Fruit fly (Drosophila melanogaster) whole organism, embryonic: ENCODE results near the gene CG15517.

Source experiments
- Abd-B ChIP-seq: fragments of 200-800 bp; sonication (Bioruptor generic); optimal IDR thresholded peaks from 2 replicates; lab custom pipeline; 2018; ENCODE audit warnings: missing biosample characterization, mild to moderate bottlenecking, missing genetic modification characterization, moderate library complexity
- Atf3 ChIP-seq: fragments of 200-800 bp; sonication (Bioruptor generic); optimal IDR thresholded peaks from 3 replicates; lab custom pipeline; 2016; ENCODE audit warnings: missing biosample characterization, missing genetic modification characterization
- Blimp-1 ChIP-seq: fragments of 200-800 bp; sonication (Bioruptor generic); optimal IDR thresholded peaks from 3 replicates; lab custom pipeline; 2018; ENCODE audit warnings: missing biosample characterization, missing genetic modification characterization, mild to moderate bottlenecking, moderate library complexity, missing genetic modification reagents
- CG11560 ChIP-seq: fragments of 200-800 bp; sonication (Bioruptor generic); IDR thresholded peaks from 3 replicates; pipeline ENCODE4 v1.3.6; 2022; ENCODE audit warnings: missing biosample characterization, missing genetic modification characterization
- CG12744 ChIP-seq: fragments of 200-800 bp; sonication (Bioruptor generic); optimal IDR thresholded peaks from 2 replicates; lab custom pipeline; 2016; ENCODE audit warnings: missing biosample characterization, missing genetic modification characterization
- CG12769 ChIP-seq: fragments of 200-800 bp; sonication (Bioruptor generic); optimal IDR thresholded peaks from 2 replicates; lab custom pipeline; 2019; ENCODE audit warnings: missing biosample characterization, mild to moderate bottlenecking, missing genetic modification characterization, moderate library complexity
- CG12942 ChIP-seq: fragments of 200-800 bp; sonication (Bioruptor generic); optimal IDR thresholded peaks from 3 replicates; lab custom pipeline; 2016; ENCODE audit warnings: missing biosample characterization, missing genetic modification characterization
- CG15073 ChIP-seq: fragments of 200-800 bp; sonication (Bioruptor generic); optimal IDR thresholded peaks from 2 replicates; lab custom pipeline; 2016; ENCODE audit warnings: missing biosample characterization, missing genetic modification characterization
- CG17612 ChIP-seq: fragments of 200-800 bp; sonication (Bioruptor generic); IDR thresholded peaks from 2 replicates; pipeline ENCODE4 v1.3.6; 2022; ENCODE audit warnings: missing biosample characterization, missing genetic modification characterization
- CG17829 ChIP-seq: fragments of 200-800 bp; optimal IDR thresholded peaks from 2 replicates; lab custom pipeline; 2019; ENCODE audit warnings: missing biosample characterization, mild to moderate bottlenecking, missing genetic modification characterization, moderate library complexity
- CG6854 ChIP-seq: fragments of 200-800 bp; sonication (Bioruptor generic); optimal IDR thresholded peaks from 3 replicates; lab custom pipeline; 2017; ENCODE audit warnings: missing biosample characterization, mild to moderate bottlenecking, missing genetic modification characterization
- CG7372 ChIP-seq: fragments of 200-800 bp; sonication (Bioruptor generic); IDR thresholded peaks from 2 replicates; pipeline ENCODE4 v1.3.6; 2022; ENCODE audit warnings: missing biosample characterization, missing genetic modification characterization
- CG8765 ChIP-seq: fragments of 200-800 bp; sonication (Bioruptor generic); IDR thresholded peaks from 2 replicates; pipeline ENCODE4 v1.3.6; 2022; ENCODE audit warnings: missing biosample characterization, missing genetic modification characterization
- CG8944 ChIP-seq: fragments of 200-800 bp; sonication (Bioruptor generic); optimal IDR thresholded peaks from 3 replicates; lab custom pipeline; 2016; ENCODE audit warnings: missing biosample characterization, missing genetic modification characterization
- CG9817 ChIP-seq: fragments of 200-800 bp; sonication (Bioruptor generic); optimal IDR thresholded peaks from 2 replicates; lab custom pipeline; 2018; ENCODE audit warnings: missing biosample characterization, mild to moderate bottlenecking, missing genetic modification characterization, moderate library complexity
- Eip74EF ChIP-seq, 2 experiments: fragments of 200-800 bp in 1 of 2; fragments of >200 bp in 1 of 2; sonication (Bioruptor generic) in 1 of 2; optimal IDR thresholded peaks; 2 replicates each; lab custom pipeline; 2017 to 2019; ENCODE audit warnings: missing biosample characterization in 2 of 2, missing genetic modification characterization in 2 of 2, mild to moderate bottlenecking in 1 of 2, moderate library complexity in 1 of 2
- Ets97D ChIP-seq: fragments of 200-800 bp; sonication (Bioruptor generic); optimal IDR thresholded peaks from 3 replicates; lab custom pipeline; 2016; ENCODE audit warnings: missing biosample characterization, missing genetic modification characterization
- MBD-R2 ChIP-seq: fragments of 200-800 bp; sonication (Bioruptor generic); IDR thresholded peaks from 2 replicates; pipeline ENCODE4 v1.3.6; 2022; ENCODE audit warnings: missing biosample characterization, missing genetic modification characterization
- PHDP ChIP-seq: fragments of 200-800 bp; sonication (Bioruptor generic); optimal IDR thresholded peaks from 3 replicates; lab custom pipeline; 2018; ENCODE audit warnings: missing biosample characterization, mild to moderate bottlenecking, missing genetic modification characterization, moderate library complexity
- crol ChIP-seq: fragments of 200-800 bp; sonication (Bioruptor generic); IDR thresholded peaks from 2 replicates; pipeline ENCODE4 v1.3.6; 2022; ENCODE audit warnings: missing biosample characterization, missing genetic modification characterization
- dmrt99B ChIP-seq: fragments of 200-800 bp; sonication (Bioruptor generic); optimal IDR thresholded peaks from 2 replicates; lab custom pipeline; 2018; ENCODE audit warnings: missing biosample characterization, mild to moderate bottlenecking, missing genetic modification characterization, moderate library complexity
- emc ChIP-seq: fragments of 200-800 bp; sonication (Bioruptor generic); optimal IDR thresholded peaks from 2 replicates; lab custom pipeline; 2016; ENCODE audit warnings: missing biosample characterization, missing genetic modification characterization
- lab ChIP-seq: fragments of 200-800 bp; sonication (Bioruptor generic); optimal IDR thresholded peaks from 3 replicates; lab custom pipeline; 2017; ENCODE audit warnings: missing biosample characterization, missing genetic modification characterization, mild to moderate bottlenecking, moderate library complexity, missing genetic modification reagents
- nerfin-2 ChIP-seq: fragments of 200-800 bp; sonication (Bioruptor generic); IDR thresholded peaks from 2 replicates; pipeline ENCODE4 v1.3.6; 2022; ENCODE audit warnings: missing biosample characterization, missing genetic modification characterization; ENCODE audit not compliant: partially characterized antibody
- sim ChIP-seq: fragments of 200-800 bp; sonication (Bioruptor generic); IDR thresholded peaks from 2 replicates; pipeline ENCODE4 v1.3.6; 2022; ENCODE audit warnings: missing biosample characterization, missing genetic modification characterization
- sug ChIP-seq: fragments of 200-800 bp; optimal IDR thresholded peaks from 2 replicates; lab custom pipeline; 2019; ENCODE audit warnings: missing biosample characterization, mild to moderate bottlenecking, missing genetic modification characterization, moderate library complexity
- trem ChIP-seq: fragments of 200-800 bp; optimal IDR thresholded peaks from 3 replicates; lab custom pipeline; 2019; ENCODE audit warnings: missing biosample characterization, mild to moderate bottlenecking, missing genetic modification characterization, moderate library complexity
- ttk ChIP-seq: fragments of 200-800 bp; sonication (Bioruptor generic); IDR thresholded peaks from 2 replicates; pipeline ENCODE4 v2.1.2; 2022; ENCODE audit warnings: missing biosample characterization, missing genetic modification characterization
- tup ChIP-seq: fragments of 200-800 bp; sonication (Bioruptor generic); optimal IDR thresholded peaks from 2 replicates; lab custom pipeline; 2016; ENCODE audit warnings: missing biosample characterization, mild to moderate bottlenecking, missing genetic modification characterization, moderate library complexity
- wor ChIP-seq: fragments of 200-800 bp; sonication (Bioruptor generic); IDR thresholded peaks from 2 replicates; pipeline ENCODE4 v1.3.6; 2022; ENCODE audit warnings: missing biosample characterization, missing genetic modification characterization

Gene CG15517

DNA sequence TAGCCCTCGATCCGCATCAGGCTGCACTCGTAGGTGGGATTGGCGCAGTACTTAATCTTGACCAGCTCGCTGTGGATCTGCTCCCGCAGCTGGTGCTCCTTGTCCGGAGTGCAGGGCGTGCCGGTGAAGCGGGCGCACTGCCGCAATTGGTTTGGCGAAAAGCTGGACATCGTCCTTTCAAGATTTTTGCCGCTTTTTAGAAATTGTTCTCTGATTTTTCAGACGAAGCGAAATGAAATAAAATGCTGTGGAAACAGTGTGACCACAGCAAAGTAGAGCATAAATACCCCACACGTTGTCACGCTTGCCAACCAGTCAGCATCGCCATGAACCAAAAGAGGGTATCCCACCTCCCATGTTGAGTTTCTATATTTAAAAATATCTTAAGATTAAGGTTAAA, 46.4 kb downstream of the CG15517 start, which contains the start of gene dgt1 (continued):
- TF ChIP-seq Blimp-1 (GFP tag; lab: Kevin White, UChicago) (no peak), Atf3 (GFP tag; lab: Kevin White, UChicago) (no peak), CG8944 (GFP tag; lab: Kevin White, UChicago) (no peak), Eip74EF (GFP tag; optimal IDR thresholded peaks at IDR 0.05; lab: Kevin White, UChicago) (no peak), crol (GFP tag; lab: Robert Waterston, UW) (no peak), CG17829 (tag; lab: Kevin White, UChicago) (peak; percentile 41), lab (GFP tag; lab: Kevin White, UChicago) (no peak), nerfin-2 (GFP tag; lab: Robert Waterston, UW) (no peak), Ets97D (peak; percentile 43), PHDP (tag; lab: Kevin White, UChicago) (no peak), wor (GFP tag; lab: Robert Waterston, UW) (no peak), CG12744 (GFP tag; lab: Kevin White, UChicago) (no peak), CG8765 (no peak), CG12942 (GFP tag; lab: Kevin White, UChicago) (no peak), CG15073 (GFP tag; lab: Kevin White, UChicago) (no peak), Abd-B (GFP tag; lab: Kevin White, UChicago) (no peak), emc (GFP tag; lab: Kevin White, UChicago) (no peak), sug (tag; lab: Kevin White, UChicago) (no peak), CG7372 (GFP tag; lab: Robert Waterston, UW) (no peak), MBD-R2 (peak; percentile 80), tup (GFP tag; lab: Kevin White, UChicago) (no peak), CG11560 (tag; lab: Robert Waterston, UW) (no peak), sim (no peak), trem (tag; lab: Kevin White, UChicago) (peak; percentile 41), CG17612 (GFP tag; lab: Robert Waterston, UW) (no peak), ttk (GFP tag; lab: Robert Waterston, UW) (no peak), CG9817 (tag; lab: Kevin White, UChicago) (no peak), CG12769 (no peak), CG6854 (GFP tag; lab: Kevin White, UChicago) (no peak), dmrt99B (no peak)
